Worm (Caenorhabditis elegans): ENCODE results near the gene srv-1.

- TF ChIP-seq pha-4 (tag; optimal IDR thresholded peaks at IDR 0.05) (no peak), nhr-2 (tag; optimal IDR thresholded peaks at IDR 0.05) (no peak)
Measured at ce11 chrIII:6820343-6820985, 29.7 kb upstream of the srv-1 start, which contains the start of gene ten-1.

Data from whole organism, mixed stage, embryonic.